Fruit fly (Drosophila melanogaster): ENCODE measurements around the gene CG13040.

The CG13040 gene

DNA sequence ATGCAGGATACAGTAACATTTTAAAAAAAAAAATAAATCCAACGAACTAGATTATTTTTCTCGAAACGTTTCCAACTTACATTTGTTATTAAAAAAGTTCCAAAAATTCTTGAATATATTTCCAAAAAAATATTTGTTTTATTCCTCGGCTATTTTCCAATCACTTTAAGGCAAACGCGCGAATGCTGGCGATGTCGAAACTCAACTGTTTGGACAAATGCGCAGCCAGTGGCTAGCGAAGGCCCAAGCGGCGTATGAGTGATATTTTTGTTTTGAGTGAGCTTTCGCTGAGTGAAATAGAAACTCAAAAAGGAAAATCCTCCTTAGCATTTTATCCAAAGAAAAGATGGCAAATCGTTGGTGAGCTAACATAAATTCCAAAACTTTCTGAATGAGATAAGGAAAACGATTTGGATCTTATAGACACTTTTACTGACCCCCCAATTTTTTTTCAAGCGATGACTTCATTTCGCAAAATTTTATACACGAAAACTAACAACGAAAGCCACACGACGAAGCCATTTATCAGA, 32.7 kb upstream of the CG13040 start, which contains the start of gene ringer (continued):
- no peak for TF ChIP-seq CG10147 (GFP tag; optimal IDR thresholded peaks at IDR 0.05)
- no peak for TF ChIP-seq sc (optimal IDR thresholded peaks at IDR 0.05)
- no peak for TF ChIP-seq sc (GFP tag; optimal IDR thresholded peaks at IDR 0.05)
- TF ChIP-seq CG17361 (GFP tag; IDR thresholded peaks at IDR 0.05), result no peak
- TF ChIP-seq jumu (GFP tag; optimal IDR thresholded peaks at IDR 0.05), result no peak
- TF ChIP-seq ewg (GFP tag; optimal IDR thresholded peaks at IDR 0.05), result no peak
- TF ChIP-seq C15 (GFP tag; IDR thresholded peaks at IDR 0.05), result no peak
- TF ChIP-seq Aef1 (GFP tag; IDR thresholded peaks at IDR 0.05), result no peak
- no peak for TF ChIP-seq H15 (GFP tag; IDR thresholded peaks at IDR 0.05)
- no peak for TF ChIP-seq btn (GFP tag; optimal IDR thresholded peaks at IDR 0.05)
- no peak for TF ChIP-seq MTF-1 (GFP tag; optimal IDR thresholded peaks at IDR 0.05; ENCODE audit: borderline replicate concordance)
- peak; percentile 1 for TF ChIP-seq caup (GFP tag; optimal IDR thresholded peaks at IDR 0.05; ENCODE audit: severe bottlenecking)
- no peak for TF ChIP-seq Dp (GFP tag; optimal IDR thresholded peaks at IDR 0.05)
- no peak for TF ChIP-seq danr (GFP tag; IDR thresholded peaks at IDR 0.05)
- no peak for TF ChIP-seq Hr39 (optimal IDR thresholded peaks at IDR 0.05)
- TF ChIP-seq CG43689 (GFP tag; IDR thresholded peaks at IDR 0.05), result no peak
- TF ChIP-seq CG9876 (GFP tag; optimal IDR thresholded peaks at IDR 0.05), result no peak
- TF ChIP-seq PHDP (tag; optimal IDR thresholded peaks at IDR 0.05), result no peak
- no peak for TF ChIP-seq CG4617 (GFP tag; optimal IDR thresholded peaks at IDR 0.05; ENCODE audit: borderline replicate concordance)
- no peak for TF ChIP-seq CG15269 (tag; optimal IDR thresholded peaks at IDR 0.05)
- TF ChIP-seq br (optimal IDR thresholded peaks at IDR 0.05), result no peak
- no peak for TF ChIP-seq usp (GFP tag; optimal IDR thresholded peaks at IDR 0.05)
- TF ChIP-seq z (GFP tag; IDR thresholded peaks at IDR 0.05), result peak; percentile 86; the same call in 1 of the 3 replicates
- TF ChIP-seq CG13296 (GFP tag; optimal IDR thresholded peaks at IDR 0.05), result no peak
- TF ChIP-seq CG7786 (GFP tag; optimal IDR thresholded peaks at IDR 0.05), result no peak
- TF ChIP-seq croc (GFP tag; conservative IDR thresholded peaks at IDR 0.05), result no peak
- no peak for TF ChIP-seq disco-r (GFP tag; optimal IDR thresholded peaks at IDR 0.05)
- TF ChIP-seq CG4707 (GFP tag; optimal IDR thresholded peaks at IDR 0.05), result no peak
- no peak for TF ChIP-seq CG12744 (GFP tag; optimal IDR thresholded peaks at IDR 0.05)
- TF ChIP-seq nmo (GFP tag; optimal IDR thresholded peaks at IDR 0.05), result no peak
- TF ChIP-seq Mrtf (GFP tag; IDR thresholded peaks at IDR 0.05), result no peak
- no peak for TF ChIP-seq YL-1 (GFP tag; optimal IDR thresholded peaks at IDR 0.05)
- TF ChIP-seq pzg (GFP tag; optimal IDR thresholded peaks at IDR 0.05), result no peak
- TF ChIP-seq CG15479 (GFP tag; optimal IDR thresholded peaks at IDR 0.05), result no peak
- TF ChIP-seq Nf-YB (GFP tag; optimal IDR thresholded peaks at IDR 0.05), result no peak
- TF ChIP-seq tap (tag; optimal IDR thresholded peaks at IDR 0.05), result no peak
- TF ChIP-seq CG10462 (GFP tag; optimal IDR thresholded peaks at IDR 0.05), result no peak
- no peak for TF ChIP-seq HLH3B (GFP tag; IDR thresholded peaks at IDR 0.05)
- no peak for TF ChIP-seq CG4360 (GFP tag; IDR thresholded peaks at IDR 0.05)
- no peak for TF ChIP-seq CG5180 (GFP tag; optimal IDR thresholded peaks at IDR 0.05)
- TF ChIP-seq dmrt11E (tag; optimal IDR thresholded peaks at IDR 0.05), result no peak
- no peak for TF ChIP-seq CG17385 (GFP tag; optimal IDR thresholded peaks at IDR 0.05)
- no peak for TF ChIP-seq CG11456 (GFP tag; IDR thresholded peaks at IDR 0.05)
- no peak for TF ChIP-seq lola (GFP tag; optimal IDR thresholded peaks at IDR 0.05)
- no peak for TF ChIP-seq HLH54F (GFP tag; optimal IDR thresholded peaks at IDR 0.05)
- no peak for TF ChIP-seq exex (tag; optimal IDR thresholded peaks at IDR 0.05)
- no peak for TF ChIP-seq CG17612 (GFP tag; IDR thresholded peaks at IDR 0.05)
- TF ChIP-seq CG8290 (GFP tag; optimal IDR thresholded peaks at IDR 0.05), result no peak
- peak in 1 of 2 experiments; percentile 52 for TF ChIP-seq CG8290 (tag; optimal IDR thresholded peaks at IDR 0.05)
- TF ChIP-seq CG7839 (tag; optimal IDR thresholded peaks at IDR 0.05), result no peak
- no peak for TF ChIP-seq CG12104 (GFP tag; optimal IDR thresholded peaks at IDR 0.05)
- no peak for TF ChIP-seq B-H2 (GFP tag; optimal IDR thresholded peaks at IDR 0.05)
